Worm (Caenorhabditis elegans): Measurements from ENCODE around the gene T27E4.1.

DNA sequence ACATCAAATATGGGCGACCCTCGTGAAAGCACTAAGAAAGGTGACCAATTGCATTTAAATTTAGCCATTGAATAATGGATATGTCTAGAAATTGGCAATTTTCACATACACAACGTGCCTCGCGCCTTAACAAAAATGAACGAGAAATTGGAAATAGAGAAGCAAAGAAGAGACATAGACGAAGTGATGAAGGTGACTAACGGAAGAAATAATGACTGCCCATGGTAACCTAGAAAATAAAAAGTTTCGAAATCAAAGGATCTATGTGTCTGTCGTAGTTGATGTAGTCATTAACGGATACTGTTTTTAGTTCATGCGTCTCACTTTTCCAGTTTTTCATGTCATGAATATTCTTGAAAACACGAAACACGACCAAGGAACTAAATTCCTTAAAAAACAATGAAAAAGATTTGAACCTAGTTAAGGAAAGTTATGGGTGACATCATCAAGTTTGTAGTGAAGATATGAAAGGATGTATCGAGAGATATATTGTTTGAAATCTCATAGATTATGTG, 14.0 kb upstream of the T27E4.1 start:
- no peak for TF ChIP-seq W03F9.2 (tag; optimal IDR thresholded peaks at IDR 0.05)
- no peak for TF ChIP-seq him-1 (tag; optimal IDR thresholded peaks at IDR 0.05)
